Worm (Caenorhabditis elegans): ENCODE data around the gene tat-6.

Gene tat-6

ce11 chrV:3166260-3166659 is 37.4 kb downstream of the tat-6 start, which contains the start of gene C36C5.4:
C36C5.4 (plus strand) TSS chrV:3166560.
- TF ChIP-seq nhr-2 (tag; optimal IDR thresholded peaks at IDR 0.05), result no peak
- TF ChIP-seq tbx-8 (GFP tag; optimal IDR thresholded peaks at IDR 0.05), result no peak
- no peak for TF ChIP-seq hlh-1 (tag; optimal IDR thresholded peaks at IDR 0.05)
- no peak for TF ChIP-seq nhr-12 (tag; optimal IDR thresholded peaks at IDR 0.05)
- TF ChIP-seq unc-120 (tag; optimal IDR thresholded peaks at IDR 0.05; ENCODE audit: poor library complexity, severe bottlenecking), result no peak
- no peak for TF ChIP-seq unc-62 (GFP tag; optimal IDR thresholded peaks at IDR 0.05)
- no peak for TF ChIP-seq nhr-237 (tag; optimal IDR thresholded peaks at IDR 0.05)

- TF ChIP-seq nhr-2 (tag; optimal IDR thresholded peaks at IDR 0.05) (no peak), unc-62 (GFP tag; optimal IDR thresholded peaks at IDR 0.05) (no peak), mab-5 (tag; optimal IDR thresholded peaks at IDR 0.05) (no peak), sem-2 (GFP tag; optimal IDR thresholded peaks at IDR 0.05) (no peak)
These were observed 39.7 kb downstream of the tat-6 start, which contains the start of gene C36C5.15 for ce11 chrV:3168650-3169049. C36C5.15 (minus strand) TSS chrV:3168750.

ce11 chrV:3169838-3170237 is 40.9 kb downstream of the tat-6 start, which contains the start of gene srbc-6:
srbc-6 (plus strand) TSS chrV:3170138.
- TF ChIP-seq elt-1 (tag; optimal IDR thresholded peaks at IDR 0.05; ENCODE audit: borderline replicate concordance, insufficient read depth) (no peak), tbx-8 (GFP tag; optimal IDR thresholded peaks at IDR 0.05) (no peak), bed-3 (GFP tag; optimal IDR thresholded peaks at IDR 0.05) (no peak), ceh-43 (GFP tag; optimal IDR thresholded peaks at IDR 0.05) (no peak), sptf-1 (tag; optimal IDR thresholded peaks at IDR 0.05) (no peak), lsy-2 (tag; optimal IDR thresholded peaks at IDR 0.05) (no peak), pha-4 (tag; optimal IDR thresholded peaks at IDR 0.05) (no peak), nhr-76 (tag; optimal IDR thresholded peaks at IDR 0.05) (no peak), zip-8 (tag; optimal IDR thresholded peaks at IDR 0.05) (no peak), M03D4.4 (tag; optimal IDR thresholded peaks at IDR 0.05) (no peak), flh-1 (GFP tag; optimal IDR thresholded peaks at IDR 0.05) (no peak), nhr-237 (tag; optimal IDR thresholded peaks at IDR 0.05) (no peak), nhr-12 (tag; optimal IDR thresholded peaks at IDR 0.05) (no peak)

- no peak for TF ChIP-seq ces-1 (GFP tag; optimal IDR thresholded peaks at IDR 0.05)
- no peak for TF ChIP-seq elt-3 (tag; optimal IDR thresholded peaks at IDR 0.05)
- no peak for TF ChIP-seq ham-2 (GFP tag; optimal IDR thresholded peaks at IDR 0.05)
- TF ChIP-seq unc-62 (GFP tag; optimal IDR thresholded peaks at IDR 0.05), result no peak
- TF ChIP-seq cnd-1 (tag; optimal IDR thresholded peaks at IDR 0.05), result no peak
- TF ChIP-seq mep-1 (tag; optimal IDR thresholded peaks at IDR 0.05), result no peak
- TF ChIP-seq lsy-2 (tag; optimal IDR thresholded peaks at IDR 0.05), result no peak
- no peak for TF ChIP-seq nhr-76 (tag; optimal IDR thresholded peaks at IDR 0.05)
- no peak for TF ChIP-seq nhr-28 (tag; optimal IDR thresholded peaks at IDR 0.05)
- no peak for TF ChIP-seq drap-1 (GFP tag; optimal IDR thresholded peaks at IDR 0.05)
- TF ChIP-seq pha-4 (tag; optimal IDR thresholded peaks at IDR 0.05), result no peak
- no peak for TF ChIP-seq zip-8 (tag; optimal IDR thresholded peaks at IDR 0.05)
- TF ChIP-seq nhr-2 (tag; optimal IDR thresholded peaks at IDR 0.05), result no peak
- TF ChIP-seq sem-2 (GFP tag; optimal IDR thresholded peaks at IDR 0.05), result no peak
- no peak for TF ChIP-seq unc-120 (tag; optimal IDR thresholded peaks at IDR 0.05; ENCODE audit: poor library complexity, severe bottlenecking)
- no peak for TF ChIP-seq lin-32 (GFP tag; optimal IDR thresholded peaks at IDR 0.05)
- TF ChIP-seq mls-2 (tag; optimal IDR thresholded peaks at IDR 0.05), result no peak
- TF ChIP-seq mab-5 (tag; optimal IDR thresholded peaks at IDR 0.05), result no peak
- no peak for TF ChIP-seq snpc-4 (tag; optimal IDR thresholded peaks at IDR 0.05)
These were observed 42.7 kb downstream of the tat-6 start for ce11 chrV:3171625-3172024.

ce11 chrV:3176161-3176560 is 47.3 kb downstream of the tat-6 start, which contains the start of gene srab-8:
srab-8 (plus strand) TSS chrV:3176461.
- no peak for TF ChIP-seq lin-32 (GFP tag; optimal IDR thresholded peaks at IDR 0.05)
- no peak for TF ChIP-seq flh-1 (GFP tag; optimal IDR thresholded peaks at IDR 0.05)
- no peak for TF ChIP-seq lsy-2 (tag; optimal IDR thresholded peaks at IDR 0.05)
- TF ChIP-seq elt-1 (tag; optimal IDR thresholded peaks at IDR 0.05; ENCODE audit: borderline replicate concordance, insufficient read depth), result no peak
- no peak for TF ChIP-seq bed-3 (GFP tag; optimal IDR thresholded peaks at IDR 0.05)
- TF ChIP-seq lin-13 (tag; optimal IDR thresholded peaks at IDR 0.05), result no peak
- TF ChIP-seq ces-1 (GFP tag; optimal IDR thresholded peaks at IDR 0.05), result no peak
- no peak for TF ChIP-seq ceh-39 (tag; optimal IDR thresholded peaks at IDR 0.05)
- TF ChIP-seq mls-2 (tag; optimal IDR thresholded peaks at IDR 0.05), result no peak
